Worm (Caenorhabditis elegans): Measurements from ENCODE around the gene papl-1.
A peak's percentile ranks its signal among the peaks of the same experiment; 100 is the strongest.

The papl-1 gene

DNA sequence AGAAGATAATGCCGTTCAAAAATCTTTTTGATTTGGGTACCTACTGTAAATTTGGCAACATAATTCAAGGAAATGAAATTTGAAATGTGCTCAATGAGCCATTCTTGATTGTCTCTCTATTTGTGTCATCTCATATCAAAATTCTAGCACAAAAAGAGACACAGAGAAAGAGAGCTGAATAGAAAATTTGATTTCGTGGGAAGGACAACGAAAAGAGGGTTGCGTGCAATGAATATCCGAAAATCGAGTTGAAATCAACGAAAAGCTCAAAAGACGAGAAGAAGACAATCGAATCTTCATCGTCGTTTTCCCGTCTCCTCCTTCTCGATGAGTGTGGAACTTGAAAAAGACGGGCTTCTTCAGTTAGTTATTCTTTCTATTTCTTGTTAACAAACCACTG lies 11.7 kb downstream of the papl-1 start, which contains the start of gene C15C8.5 (continued):
- TF ChIP-seq nhr-27 (tag; optimal IDR thresholded peaks at IDR 0.05) (no peak), xnd-1 (tag; optimal IDR thresholded peaks at IDR 0.05) (no peak), nhr-80 (tag; optimal IDR thresholded peaks at IDR 0.05) (no peak)

DNA sequence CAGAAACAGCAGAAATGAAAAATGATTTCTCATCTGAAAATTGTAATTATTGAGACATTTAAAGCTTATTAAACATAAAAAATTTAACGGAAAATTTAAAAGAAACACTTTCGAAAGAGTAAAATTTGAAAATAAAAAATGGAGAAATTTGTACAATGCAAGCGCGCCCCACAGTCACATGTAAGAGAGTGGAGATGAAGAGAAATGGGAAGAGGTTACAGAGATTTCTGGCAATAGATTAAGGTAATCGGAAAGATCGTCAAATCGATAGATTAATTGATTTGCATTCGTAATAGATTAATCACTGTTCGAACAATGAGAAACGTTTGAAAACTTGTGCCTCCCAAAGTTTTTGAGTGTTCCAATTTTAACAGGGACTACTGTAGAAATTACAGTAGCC lies 12.1 kb downstream of the papl-1 start, which contains the start of gene C15C8.4:
C15C8.4 (minus strand) TSS at position 33 of the 400 bp plus-strand sequence.
- no peak for TF ChIP-seq ceh-58 (GFP tag; IDR thresholded peaks at IDR 0.05)
- no peak for TF ChIP-seq F55B11.4 (tag; optimal IDR thresholded peaks at IDR 0.05; ENCODE audit: borderline replicate concordance, insufficient read depth)
- no peak for TF ChIP-seq B0019.2 (GFP tag; conservative IDR thresholded peaks at IDR 0.05)
- no peak for TF ChIP-seq repo-1 (tag; optimal IDR thresholded peaks at IDR 0.05)
- TF ChIP-seq mxl-1 (tag; optimal IDR thresholded peaks at IDR 0.05) = no peak
- no peak for TF ChIP-seq lin-35 (GFP tag; optimal IDR thresholded peaks at IDR 0.05)
- no peak for TF ChIP-seq hlh-12 (tag; optimal IDR thresholded peaks at IDR 0.05)
- no peak for TF ChIP-seq tbp1 (GFP tag; optimal IDR thresholded peaks at IDR 0.05)
- no peak for TF ChIP-seq ceh-79 (tag; optimal IDR thresholded peaks at IDR 0.05)
- TF ChIP-seq pha-4 (tag; optimal IDR thresholded peaks at IDR 0.05) = no peak
- TF ChIP-seq zim-3 (tag; optimal IDR thresholded peaks at IDR 0.05) = no peak
- TF ChIP-seq unc-130 (GFP tag; optimal IDR thresholded peaks at IDR 0.05) = no peak
- TF ChIP-seq T26A5.8 (tag; optimal IDR thresholded peaks at IDR 0.05) = no peak

- TF ChIP-seq dox-1 (GFP tag; IDR thresholded peaks at IDR 0.05) = no peak
- TF ChIP-seq nhr-80 (tag; optimal IDR thresholded peaks at IDR 0.05) = peak; percentile 26
Observed at ce11 chrV:12744979-12745378, 14.6 kb downstream of the papl-1 start, which contains the start of gene C15C8.7. Gene C15C8.7 (minus strand): TSS chrV:12745050.

DNA sequence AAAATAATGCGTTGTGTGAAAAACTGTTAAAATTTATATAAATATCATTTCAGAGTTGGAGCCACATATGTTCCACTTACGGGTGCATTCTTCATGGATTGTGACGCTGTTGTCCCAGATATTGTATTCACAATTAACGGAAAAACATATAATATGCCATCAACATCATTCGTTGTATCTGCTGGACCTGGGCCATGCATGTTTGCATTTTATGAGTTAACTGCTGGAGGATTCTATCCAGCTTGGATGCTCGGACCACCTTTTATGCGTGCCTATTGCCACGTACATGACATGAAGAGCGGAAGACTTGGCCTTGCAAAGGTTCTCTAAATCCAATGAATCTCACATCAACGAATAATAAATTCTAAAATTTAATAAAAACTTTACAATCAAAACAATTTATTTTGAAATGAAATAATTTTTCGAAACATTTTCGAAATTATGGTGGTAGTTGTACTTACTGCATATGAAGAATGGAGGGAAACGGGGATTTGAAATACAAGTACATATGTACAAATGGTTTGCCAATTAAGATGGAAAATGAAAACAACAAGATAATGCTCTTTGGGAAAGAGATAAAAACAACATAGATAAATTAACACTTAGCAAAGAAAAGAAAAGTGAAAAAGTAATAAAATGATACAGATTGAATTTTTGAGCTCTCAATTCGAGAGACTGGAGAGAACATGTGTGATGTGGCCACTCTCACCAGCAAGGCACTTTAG lies 15.6 kb downstream of the papl-1 start:
- TF ChIP-seq ceh-58 (GFP tag; IDR thresholded peaks at IDR 0.05) (no peak), gei-17 (GFP tag; optimal IDR thresholded peaks at IDR 0.05) (no peak), zim-3 (tag; optimal IDR thresholded peaks at IDR 0.05) (no peak), zfh-2 (GFP tag; conservative IDR thresholded peaks at IDR 0.05) (no peak), let-526 (GFP tag; IDR thresholded peaks at IDR 0.05) (no peak), mcd-1 (GFP tag; IDR thresholded peaks at IDR 0.05) (no peak), D2030.7 (GFP tag; IDR thresholded peaks at IDR 0.05) (no peak), F57A8.1 (GFP tag; optimal IDR thresholded peaks at IDR 0.05) (no peak), nfya-2 (GFP tag; IDR thresholded peaks at IDR 0.05) (no peak), cebp-2 (GFP tag; IDR thresholded peaks at IDR 0.05) (0 out of 2 replicates have a peak, but pooled peaks have one; percentile 19), ztf-28 (GFP tag; IDR thresholded peaks at IDR 0.05) (no peak), unc-130 (GFP tag; optimal IDR thresholded peaks at IDR 0.05) (no peak), madf-8 (GFP tag; conservative IDR thresholded peaks at IDR 0.05) (no peak), nfyb-1 (GFP tag; IDR thresholded peaks at IDR 0.05) (0 out of 2 replicates have a peak, but pooled peaks have one; percentile 17), ekl-4 (GFP tag; IDR thresholded peaks at IDR 0.05) (no peak), F10E7.11 (tag; optimal IDR thresholded peaks at IDR 0.05) (no peak), nhr-80 (tag; optimal IDR thresholded peaks at IDR 0.05) (peak; percentile 41), chd-7 (tag; optimal IDR thresholded peaks at IDR 0.05) (peak; percentile 11), lsl-1 (GFP tag; optimal IDR thresholded peaks at IDR 0.05) (no peak), nhr-90 (tag; optimal IDR thresholded peaks at IDR 0.05) (peak; percentile 38), F23B12.7 (tag; optimal IDR thresholded peaks at IDR 0.05; ENCODE audit: insufficient read depth) (no peak), B0035.1 (tag; optimal IDR thresholded peaks at IDR 0.05) (no peak), B0261.1 (tag; optimal IDR thresholded peaks at IDR 0.05) (no peak), F52B5.7 (tag; optimal IDR thresholded peaks at IDR 0.05) (peak; percentile 55), pha-4 (tag; optimal IDR thresholded peaks at IDR 0.05) (no peak), dpff-1 (tag; optimal IDR thresholded peaks at IDR 0.05) (no peak), hlh-26 (GFP tag; conservative IDR thresholded peaks at IDR 0.05) (no peak), T07F8.4 (tag; optimal IDR thresholded peaks at IDR 0.05) (no peak)

All from whole organism, young adult.